Worm (Caenorhabditis elegans): ENCODE data around the gene R105.5.
"Not testable (repeated sequence)": the region's sequence is repeated elsewhere in the genome, so short reads cannot be mapped to it uniquely, and the experiment has no call there.

- not testable (repeated sequence) for TF ChIP-seq mep-1 (tag; optimal IDR thresholded peaks at IDR 0.05); ZK337.2 (GFP tag; IDR thresholded peaks at IDR 0.05); zfp-3 (GFP tag; conservative IDR thresholded peaks at IDR 0.05); R02D3.7 (tag; optimal IDR thresholded peaks at IDR 0.05); nhr-25 (tag; optimal IDR thresholded peaks at IDR 0.05; ENCODE audit: borderline replicate concordance, insufficient read depth); madf-5 (GFP tag; IDR thresholded peaks at IDR 0.05); lim-7 (GFP tag; IDR thresholded peaks at IDR 0.05); F49E8.2 (tag; optimal IDR thresholded peaks at IDR 0.05; ENCODE audit: borderline replicate concordance); egl-27 (tag; optimal IDR thresholded peaks at IDR 0.05); dpl-1 (GFP tag; optimal IDR thresholded peaks at IDR 0.05); skn-1 (tag; optimal IDR thresholded peaks at IDR 0.05); fkh-10 (GFP tag; optimal IDR thresholded peaks at IDR 0.05); pqm-1 (tag; optimal IDR thresholded peaks at IDR 0.05)
Measured at ce11 chrIV:4658702-4659101, 22.6 kb downstream of the R105.5 start.

All from whole organism, L4 larva.